Worm (Caenorhabditis elegans): ENCODE results near the gene ttr-34.

DNA sequence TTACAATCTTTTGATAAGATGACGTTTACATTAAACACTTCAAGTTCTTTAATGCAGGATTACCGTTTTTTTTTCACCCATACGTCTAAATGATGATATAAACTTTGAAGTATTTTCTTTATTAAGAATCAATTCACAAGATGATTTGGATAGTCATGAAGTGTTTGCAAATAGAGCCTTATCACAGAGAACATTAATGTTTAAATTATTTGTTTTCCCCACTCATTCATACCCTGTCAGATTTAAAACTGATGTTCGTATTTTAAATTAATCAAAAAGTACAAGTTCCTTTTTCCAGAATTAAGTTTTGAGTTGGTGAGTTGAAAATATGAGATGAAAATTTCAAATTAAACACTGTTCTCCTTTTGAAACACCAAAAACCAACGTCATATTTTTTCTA is 48.9 kb upstream of the ttr-34 start, which contains the start of gene R03G8.3:
- TF ChIP-seq ceh-100 (GFP tag; IDR thresholded peaks at IDR 0.05) (no peak), ztf-25 (GFP tag; IDR thresholded peaks at IDR 0.05) (no peak), nfya-1 (tag; optimal IDR thresholded peaks at IDR 0.05; ENCODE audit: borderline replicate concordance, insufficient read depth) (no peak), xnd-1 (tag; optimal IDR thresholded peaks at IDR 0.05) (no peak), mcd-1 (GFP tag; IDR thresholded peaks at IDR 0.05) (no peak), hlh-12 (tag; optimal IDR thresholded peaks at IDR 0.05) (no peak), hrde-1 (tag; optimal IDR thresholded peaks at IDR 0.05; ENCODE audit: borderline replicate concordance) (no peak), efl-1 (GFP tag; optimal IDR thresholded peaks at IDR 0.05) (no peak), ama-1 (optimal IDR thresholded peaks at IDR 0.05) (no peak), ama-1 (GFP tag; optimal IDR thresholded peaks at IDR 0.05) (no peak), ztf-26 (tag; optimal IDR thresholded peaks at IDR 0.05) (no peak), him-1 (tag; optimal IDR thresholded peaks at IDR 0.05) (no peak), bed-1 (GFP tag; IDR thresholded peaks at IDR 0.05) (no peak), ceh-40 (GFP tag; IDR thresholded peaks at IDR 0.05) (no peak)
